Fruit fly (Drosophila melanogaster): ENCODE data around the gene Adh.
A peak's percentile ranks its signal among the peaks of the same experiment; 100 is the strongest.

Adh gene

dm6 chr2L:14574852-14575251, 40.5 kb upstream of the Adh start:
- TF ChIP-seq h (GFP tag; optimal IDR thresholded peaks at IDR 0.05) (peak; percentile 4), lola (GFP tag; optimal IDR thresholded peaks at IDR 0.05) (no peak), dl (GFP tag; optimal IDR thresholded peaks at IDR 0.05; ENCODE audit: insufficient read depth in 1 of 2, partially characterized antibody in 2 of 2) (no peak)

dm6 chr2L:14577167-14577566, 38.2 kb upstream of the Adh start:
- TF ChIP-seq Vsx2 (GFP tag; optimal IDR thresholded peaks at IDR 0.05; ENCODE audit: partially characterized antibody) = no peak
- TF ChIP-seq dmrt93B (GFP tag; optimal IDR thresholded peaks at IDR 0.05) = no peak
- TF ChIP-seq usp (GFP tag; optimal IDR thresholded peaks at IDR 0.05) = no peak
- no peak for TF ChIP-seq foxo (GFP tag; optimal IDR thresholded peaks at IDR 0.05)
- no peak for TF ChIP-seq jim (GFP tag; optimal IDR thresholded peaks at IDR 0.05)
- no peak for TF ChIP-seq ey (GFP tag; optimal IDR thresholded peaks at IDR 0.05)
- no peak for TF ChIP-seq tai (GFP tag; optimal IDR thresholded peaks at IDR 0.05)
- TF ChIP-seq brk (GFP tag; optimal IDR thresholded peaks at IDR 0.05) = no peak
- TF ChIP-seq dl (GFP tag; optimal IDR thresholded peaks at IDR 0.05; ENCODE audit: insufficient read depth in 1 of 2, partially characterized antibody in 2 of 2) = no peak
- TF ChIP-seq Sp1 (GFP tag; optimal IDR thresholded peaks at IDR 0.05) = no peak

dm6 chr2L:14579449-14579848, 35.9 kb upstream of the Adh start:
- TF ChIP-seq sv (GFP tag; optimal IDR thresholded peaks at IDR 0.05) (no peak), Hr78 (GFP tag; optimal IDR thresholded peaks at IDR 0.05) (no peak), Dfd (GFP tag; optimal IDR thresholded peaks at IDR 0.05) (no peak), h (GFP tag; optimal IDR thresholded peaks at IDR 0.05) (no peak), CG32264 (GFP tag; optimal IDR thresholded peaks at IDR 0.05) (no peak), brk (GFP tag; optimal IDR thresholded peaks at IDR 0.05) (no peak), woc (GFP tag; optimal IDR thresholded peaks at IDR 0.05) (no peak), Mio (GFP tag; optimal IDR thresholded peaks at IDR 0.05) (no peak), Rel (GFP tag; optimal IDR thresholded peaks at IDR 0.05) (no peak), Rel (tag; optimal IDR thresholded peaks at IDR 0.05) (no peak), dsf (GFP tag; optimal IDR thresholded peaks at IDR 0.05; ENCODE audit: borderline replicate concordance) (no peak), N (GFP tag; optimal IDR thresholded peaks at IDR 0.05) (no peak), GATAd (GFP tag; optimal IDR thresholded peaks at IDR 0.05) (no peak), sage (GFP tag; optimal IDR thresholded peaks at IDR 0.05) (no peak), Hr83 (GFP tag; optimal IDR thresholded peaks at IDR 0.05; ENCODE audit: poor library complexity, severe bottlenecking) (no peak), dmrt93B (GFP tag; optimal IDR thresholded peaks at IDR 0.05) (no peak), ey (GFP tag; optimal IDR thresholded peaks at IDR 0.05) (no peak)

- TF ChIP-seq usp (GFP tag; optimal IDR thresholded peaks at IDR 0.05) (no peak), tai (GFP tag; optimal IDR thresholded peaks at IDR 0.05) (no peak), brk (GFP tag; optimal IDR thresholded peaks at IDR 0.05) (no peak), Hr78 (GFP tag; optimal IDR thresholded peaks at IDR 0.05) (no peak), CG32264 (GFP tag; optimal IDR thresholded peaks at IDR 0.05) (no peak), dsf (GFP tag; optimal IDR thresholded peaks at IDR 0.05; ENCODE audit: borderline replicate concordance) (no peak), h (GFP tag; optimal IDR thresholded peaks at IDR 0.05) (no peak), foxo (GFP tag; optimal IDR thresholded peaks at IDR 0.05) (no peak), HLH106 (tag; optimal IDR thresholded peaks at IDR 0.05) (no peak), jim (GFP tag; optimal IDR thresholded peaks at IDR 0.05) (no peak), psq (GFP tag; optimal IDR thresholded peaks at IDR 0.05) (no peak), Hnf4 (GFP tag; optimal IDR thresholded peaks at IDR 0.05) (no peak), Jra (GFP tag; optimal IDR thresholded peaks at IDR 0.05) (no peak), Mio (GFP tag; optimal IDR thresholded peaks at IDR 0.05) (no peak), OdsH (GFP tag; optimal IDR thresholded peaks at IDR 0.05) (no peak), Vsx2 (GFP tag; optimal IDR thresholded peaks at IDR 0.05; ENCODE audit: partially characterized antibody) (peak; percentile 44), Rel (GFP tag; optimal IDR thresholded peaks at IDR 0.05) (no peak), Rel (tag; optimal IDR thresholded peaks at IDR 0.05) (peak; percentile 85)
Observed at dm6 chr2L:14580693-14581572, 34.4 kb upstream of the Adh start.

Data from whole organism, wandering third instar larva.